Worm (Caenorhabditis elegans) whole organism, L1 larva: ENCODE data around the gene npr-5.

Experiments used
- C16A3.4 ChIP-seq: fragments of 150-350 bp; optimal IDR thresholded peaks from 2 replicates; lab custom pipeline; 2014; ENCODE audit warnings: missing biosample characterization, missing genetic modification characterization
- F16B12.6 ChIP-seq: fragments of 150-350 bp; optimal IDR thresholded peaks from 2 replicates; lab custom pipeline; 2014; ENCODE audit warnings: missing biosample characterization, missing genetic modification characterization
- ama-1 ChIP-seq: fragments of 150-350 bp; optimal IDR thresholded peaks from 2 replicates; lab custom pipeline; 2014
- blmp-1 ChIP-seq: fragments of 150-350 bp; optimal IDR thresholded peaks from 2 replicates; lab custom pipeline; 2014; ENCODE audit warnings: missing biosample characterization, missing genetic modification characterization
- ceh-63 ChIP-seq: fragments of 200-800 bp; sonication (Bioruptor generic); optimal IDR thresholded peaks from 2 replicates; lab custom pipeline; 2018; ENCODE audit warnings: mild to moderate bottlenecking, missing genetic modification characterization, missing compliant biosample characterization
- ceh-82 ChIP-seq, 3 experiments: fragments of 150-350 bp in 1 of 3; sonication (generic microtip) in 2 of 3; optimal IDR thresholded peaks; 2 replicates each; lab custom pipeline; 2014 to 2017; ENCODE audit warnings: missing biosample characterization in 3 of 3, missing genetic modification characterization in 3 of 3
- dpl-1 ChIP-seq, 3 experiments: fragments of 150-350 bp in 2 of 3; sonication (generic microtip) in 1 of 3; optimal IDR thresholded peaks; 2 replicates each; lab custom pipeline; 2014 to 2017; ENCODE audit warnings: missing biosample characterization in 3 of 3, missing genetic modification characterization in 3 of 3, missing genetic modification reagents in 3 of 3
- dsc-1 ChIP-seq: sonication (generic microtip); optimal IDR thresholded peaks from 2 replicates; lab custom pipeline; 2016; ENCODE audit warnings: mild to moderate bottlenecking, missing genetic modification characterization, missing compliant biosample characterization
- efl-1 ChIP-seq, 4 experiments: fragments of 150-350 bp; optimal IDR thresholded peaks in 3 of 4; peaks in 1 of 4; 1 replicate in 1 of 4; 2 replicates in 3 of 4; lab custom pipeline; 2014; ENCODE audit warnings: missing biosample characterization in 2 of 4, missing genetic modification characterization in 2 of 4, missing genetic modification reagents in 2 of 4
- efl-3 ChIP-seq: fragments of 200-800 bp; sonication (Bioruptor generic); optimal IDR thresholded peaks from 2 replicates; lab custom pipeline; 2018; ENCODE audit warnings: mild to moderate bottlenecking, missing genetic modification characterization, missing compliant biosample characterization
- elt-2 ChIP-seq: sonication (generic microtip); optimal IDR thresholded peaks from 2 replicates; lab custom pipeline; 2016; ENCODE audit warnings: missing genetic modification characterization, mild to moderate bottlenecking, inconsistent platforms, missing compliant biosample characterization, missing genetic modification reagents
- hpl-2 ChIP-seq: fragments of 150-350 bp; optimal IDR thresholded peaks from 2 replicates; lab custom pipeline; 2014; ENCODE audit warnings: missing biosample characterization, missing genetic modification reagents, missing genetic modification characterization
- lin-14 ChIP-seq: fragments of 200-800 bp; sonication (Bioruptor generic); optimal IDR thresholded peaks from 2 replicates; lab custom pipeline; 2018; ENCODE audit warnings: mild to moderate bottlenecking, missing genetic modification characterization, moderate library complexity, missing compliant biosample characterization
- lin-15B ChIP-seq: fragments of 150-350 bp; sonication (generic microtip); optimal IDR thresholded peaks from 3 replicates; lab custom pipeline; 2014; ENCODE audit warnings: missing biosample characterization, missing genetic modification characterization
- lin-35 ChIP-seq, 2 experiments: fragments of 150-350 bp; optimal IDR thresholded peaks; 2 replicates each; lab custom pipeline; 2014; ENCODE audit warnings: missing biosample characterization in 2 of 2, missing genetic modification characterization in 2 of 2, missing genetic modification reagents in 2 of 2
- lsy-2 ChIP-seq, 2 experiments: fragments of 150-350 bp; optimal IDR thresholded peaks; 2 replicates each; lab custom pipeline; 2014; ENCODE audit warnings: missing biosample characterization in 2 of 2, missing genetic modification characterization in 2 of 2
- mep-1 ChIP-seq: fragments of 150-350 bp; optimal IDR thresholded peaks from 2 replicates; lab custom pipeline; 2014; ENCODE audit warnings: missing biosample characterization, missing genetic modification characterization
- nhr-19 ChIP-seq: fragments of 200-800 bp; sonication (Bioruptor generic); conservative IDR thresholded peaks from 2 replicates; pipeline ENCODE4 v1.3.6; 2022; ENCODE audit warnings: missing genetic modification characterization, missing compliant biosample characterization
- nhr-20 ChIP-seq: sonication (generic microtip); optimal IDR thresholded peaks from 2 replicates; lab custom pipeline; 2016; ENCODE audit warnings: mild to moderate bottlenecking, missing genetic modification characterization, missing compliant biosample characterization
- nhr-47 ChIP-seq: sonication (generic microtip); optimal IDR thresholded peaks from 2 replicates; lab custom pipeline; 2016; ENCODE audit warnings: mild to moderate bottlenecking, missing genetic modification characterization, moderate library complexity, missing compliant biosample characterization
- nhr-76 ChIP-seq: sonication (generic microtip); optimal IDR thresholded peaks from 2 replicates; lab custom pipeline; 2017; ENCODE audit warnings: missing biosample characterization, missing genetic modification characterization
- nhr-84 ChIP-seq: sonication (generic microtip); optimal IDR thresholded peaks from 2 replicates; lab custom pipeline; 2017; ENCODE audit warnings: missing biosample characterization, missing genetic modification characterization
- nhr-85 ChIP-seq: sonication (generic microtip); peaks from one replicate; lab custom pipeline; 2016; ENCODE audit warnings: missing genetic modification characterization, inconsistent platforms, missing compliant biosample characterization
- nhr-90 ChIP-seq: sonication (generic microtip); optimal IDR thresholded peaks from 2 replicates; lab custom pipeline; 2016; ENCODE audit warnings: mild to moderate bottlenecking, missing genetic modification characterization, missing compliant biosample characterization; ENCODE audit not compliant: poor library complexity
- snpc-4 ChIP-seq: fragments of 150-350 bp; optimal IDR thresholded peaks from 2 replicates; lab custom pipeline; 2014; ENCODE audit warnings: missing biosample characterization, missing genetic modification characterization
- snu-23 ChIP-seq: sonication (generic microtip); optimal IDR thresholded peaks from 2 replicates; lab custom pipeline; 2016; ENCODE audit warnings: missing genetic modification characterization, missing compliant biosample characterization
- sox-4 ChIP-seq: sonication (generic microtip); optimal IDR thresholded peaks from 2 replicates; lab custom pipeline; 2016; ENCODE audit warnings: missing genetic modification characterization, missing compliant biosample characterization
- sup-37 ChIP-seq: fragments of 200-800 bp; sonication (Bioruptor generic); optimal IDR thresholded peaks from 2 replicates; lab custom pipeline; 2018; ENCODE audit warnings: mild to moderate bottlenecking, missing genetic modification characterization, missing compliant biosample characterization
- swsn-7 ChIP-seq: sonication (generic microtip); optimal IDR thresholded peaks from 2 replicates; lab custom pipeline; 2016; ENCODE audit warnings: missing genetic modification characterization, missing compliant biosample characterization
- tbx-2 ChIP-seq: sonication (generic microtip); optimal IDR thresholded peaks from 2 replicates; lab custom pipeline; 2016; ENCODE audit warnings: missing genetic modification characterization, missing compliant biosample characterization
- tlp-1 ChIP-seq: fragments of 150-350 bp; optimal IDR thresholded peaks from 2 replicates; lab custom pipeline; 2014; ENCODE audit warnings: missing biosample characterization, missing genetic modification characterization
- unc-130 ChIP-seq: fragments of 150-350 bp; optimal IDR thresholded peaks from 2 replicates; lab custom pipeline; 2017; ENCODE audit warnings: missing biosample characterization, missing genetic modification characterization, inconsistent platforms
- vab-15 ChIP-seq: sonication (generic microtip); optimal IDR thresholded peaks from 2 replicates; lab custom pipeline; 2017; ENCODE audit warnings: missing genotype, mild to moderate bottlenecking, missing genetic modification characterization, missing compliant biosample characterization
- xbp-1 ChIP-seq: sonication (generic microtip); optimal IDR thresholded peaks from 2 replicates; lab custom pipeline; 2016; ENCODE audit warnings: missing genetic modification characterization, missing compliant biosample characterization
- ztf-11 ChIP-seq, 2 experiments: sonication (generic microtip); optimal IDR thresholded peaks; 2 replicates each; lab custom pipeline; 2016 to 2017; ENCODE audit warnings: missing genetic modification characterization in 2 of 2, missing biosample characterization in 1 of 2, missing compliant biosample characterization in 1 of 2
- ztf-4 ChIP-seq: fragments of 150-350 bp; optimal IDR thresholded peaks from 2 replicates; lab custom pipeline; 2014; ENCODE audit warnings: missing biosample characterization, missing genetic modification characterization

npr-5 gene

ce11 chrV:311485-312090 lies 30.1 kb upstream of the npr-5 start, which contains the start of gene phf-10:
phf-10 (minus strand) TSS chrV:311565.
- TF ChIP-seq ceh-63 (GFP tag; lab: Kevin White, UChicago) (no peak), dpl-1 (GFP tag; optimal IDR thresholded peaks at IDR 0.05; lab: Kevin White, UChicago) (peak; percentile 36 to 75 (median 74)), lin-15B (no peak), nhr-47 (peak; percentile 60), blmp-1 (tag; lab: Kevin White, UChicago) (no peak), ama-1 (lab: Kevin White, UChicago) (no peak), lin-35 (GFP tag; optimal IDR thresholded peaks at IDR 0.05; lab: Kevin White, UChicago) (peak; percentile 34 to 79), xbp-1 (tag; lab: Kevin White, UChicago) (peak; percentile 35), sup-37 (GFP tag; lab: Kevin White, UChicago) (no peak), tbx-2 (tag; lab: Kevin White, UChicago) (peak; percentile 46), hpl-2 (GFP tag; lab: Kevin White, UChicago) (no peak), vab-15 (tag; lab: Kevin White, UChicago) (no peak), lsy-2 (tag; optimal IDR thresholded peaks at IDR 0.05; lab: Kevin White, UChicago) (peak; percentile 38 to 51), nhr-84 (tag; lab: Kevin White, UChicago) (no peak), nhr-20 (tag; lab: Kevin White, UChicago) (peak; percentile 44), efl-1 (optimal IDR thresholded peaks at IDR 0.05; lab: Kevin White, UChicago) (peak; percentile 16 to 76), efl-1 (GFP tag; optimal IDR thresholded peaks at IDR 0.05 in 1 of 2; lab: Kevin White, UChicago) (peak; percentile 75 to 97), efl-3 (GFP tag; lab: Kevin White, UChicago) (no peak), snu-23 (GFP tag; lab: Kevin White, UChicago) (peak; percentile 56), dsc-1 (tag; lab: Kevin White, UChicago) (peak; percentile 39), swsn-7 (tag; lab: Kevin White, UChicago) (peak; percentile 41), sox-4 (tag; lab: Kevin White, UChicago) (no peak), snpc-4 (tag; lab: Kevin White, UChicago) (peak; percentile 12), nhr-19 (GFP tag; lab: Robert Waterston, UW) (peak; percentile 15; the same call in 1 of the 2 replicates), nhr-90 (tag; lab: Kevin White, UChicago) (peak; percentile 18), unc-130 (tag; lab: Kevin White, UChicago) (peak; percentile 19), C16A3.4 (peak; percentile 23), mep-1 (tag; lab: Kevin White, UChicago) (peak; percentile 9), F16B12.6 (tag; lab: Kevin White, UChicago) (peak; percentile 83), ceh-82 (tag; optimal IDR thresholded peaks at IDR 0.05; lab: Kevin White, UChicago) (peak in 1 of 3 experiments; percentile 6), elt-2 (no peak)

- TF ChIP-seq efl-1 (optimal IDR thresholded peaks at IDR 0.05; lab: Kevin White, UChicago) (no peak), efl-1 (GFP tag; optimal IDR thresholded peaks at IDR 0.05 in 1 of 2; lab: Kevin White, UChicago) (peak in 1 of 2 experiments; percentile 86), nhr-85 (peak; percentile 44), lin-14 (GFP tag; lab: Kevin White, UChicago) (no peak)
Measured at ce11 chrV:304613-305012, 23.1 kb upstream of the npr-5 start, which contains the start of gene F33E11.3. F33E11.3 (minus strand) TSS chrV:304713.

- TF ChIP-seq tlp-1 (tag; lab: Kevin White, UChicago) (no peak), nhr-76 (tag; lab: Kevin White, UChicago) (no peak), dsc-1 (tag; lab: Kevin White, UChicago) (no peak), ztf-11 (tag; optimal IDR thresholded peaks at IDR 0.05; lab: Kevin White, UChicago) (no peak), ztf-4 (tag; lab: Kevin White, UChicago) (no peak)
- TF ChIP-seq, all 84 proteins: peak for 0
Measured at ce11 chrV:303271-303670, 21.8 kb upstream of the npr-5 start.
